Fruit fly (Drosophila melanogaster) whole organism, embryonic: ENCODE results near the gene BomBc3.
A peak's percentile ranks its signal among the peaks of the same experiment; 100 is the strongest.

ENCODE experiments used
- CG10209 ChIP-seq: fragments of 200-800 bp; sonication (Bioruptor generic); optimal IDR thresholded peaks from 3 replicates; lab custom pipeline; 2017; ENCODE audit warnings: missing biosample characterization, mild to moderate bottlenecking, missing genetic modification characterization, missing genetic modification reagents
- CG10321 ChIP-seq: fragments of 200-800 bp; sonication (Bioruptor generic); IDR thresholded peaks from 2 replicates; pipeline ENCODE4 v1.3.6; 2022; ENCODE audit warnings: missing biosample characterization, missing genetic modification characterization
- CG11085 ChIP-seq: fragments of 200-800 bp; sonication (Bioruptor generic); IDR thresholded peaks from 2 replicates; pipeline ENCODE4 v1.3.6; 2022; ENCODE audit warnings: missing biosample characterization, missing genetic modification characterization
- CG11398 ChIP-seq: fragments of 200-800 bp; sonication (Bioruptor generic); optimal IDR thresholded peaks from 2 replicates; lab custom pipeline; 2016; ENCODE audit warnings: missing biosample characterization, missing genetic modification characterization
- CG15011 ChIP-seq: fragments of 200-800 bp; sonication (Bioruptor generic); optimal IDR thresholded peaks from 3 replicates; lab custom pipeline; 2018; ENCODE audit warnings: missing biosample characterization, mild to moderate bottlenecking, missing genetic modification characterization
- CG16815 ChIP-seq: fragments of 200-800 bp; sonication (Bioruptor generic); optimal IDR thresholded peaks from 3 replicates; lab custom pipeline; 2017; ENCODE audit warnings: missing biosample characterization, mild to moderate bottlenecking, missing genetic modification characterization
- CG17568 ChIP-seq: fragments of 200-800 bp; sonication (Bioruptor generic); optimal IDR thresholded peaks from 2 replicates; lab custom pipeline; 2018; ENCODE audit warnings: missing biosample characterization, mild to moderate bottlenecking, missing genetic modification characterization, moderate library complexity
- CG17612 ChIP-seq: fragments of 200-800 bp; sonication (Bioruptor generic); IDR thresholded peaks from 2 replicates; pipeline ENCODE4 v1.3.6; 2022; ENCODE audit warnings: missing biosample characterization, missing genetic modification characterization
- CG18476 ChIP-seq: fragments of 200-800 bp; sonication (Bioruptor generic); optimal IDR thresholded peaks from 2 replicates; lab custom pipeline; 2016; ENCODE audit warnings: missing biosample characterization, mild to moderate bottlenecking, missing genetic modification characterization
- CG31365 ChIP-seq: fragments of 200-800 bp; sonication (Bioruptor generic); optimal IDR thresholded peaks from 2 replicates; lab custom pipeline; 2018; ENCODE audit warnings: missing biosample characterization, mild to moderate bottlenecking, missing genetic modification characterization
- CG4282 ChIP-seq: fragments of 200-800 bp; sonication (Bioruptor generic); optimal IDR thresholded peaks from 2 replicates; lab custom pipeline; 2016; ENCODE audit warnings: missing biosample characterization, missing genetic modification characterization
- CG4360 ChIP-seq: fragments of 200-800 bp; sonication (Bioruptor generic); IDR thresholded peaks from 2 replicates; pipeline ENCODE4 v1.3.6; 2022; ENCODE audit warnings: missing biosample characterization, missing genetic modification characterization
- CG6791 ChIP-seq: fragments of 200-800 bp; sonication (Bioruptor generic); IDR thresholded peaks from 3 replicates; pipeline ENCODE4 v1.3.6; 2022; ENCODE audit warnings: missing biosample characterization, missing genetic modification characterization; ENCODE audit not compliant: partially characterized antibody
- CoRest ChIP-seq: fragments of 200-800 bp; sonication (Bioruptor generic); optimal IDR thresholded peaks from 3 replicates; lab custom pipeline; 2018; ENCODE audit warnings: missing biosample characterization, mild to moderate bottlenecking, missing genetic modification characterization, moderate library complexity
- D19B ChIP-seq: fragments of 200-800 bp; sonication (Bioruptor generic); optimal IDR thresholded peaks from 2 replicates; lab custom pipeline; 2017; ENCODE audit warnings: missing biosample characterization, mild to moderate bottlenecking, missing genetic modification characterization
- Dbx ChIP-seq: fragments of 200-800 bp; sonication (Bioruptor generic); IDR thresholded peaks from 3 replicates; pipeline ENCODE4 v1.3.6; 2022; ENCODE audit warnings: missing biosample characterization, missing genetic modification characterization
- Doc2 ChIP-seq: fragments of 200-800 bp; sonication (Bioruptor generic); IDR thresholded peaks from 2 replicates; pipeline ENCODE4 v1.3.6; 2022; ENCODE audit warnings: missing biosample characterization, missing genetic modification characterization
- Dp ChIP-seq: fragments of 200-800 bp; sonication (Bioruptor generic); optimal IDR thresholded peaks from 2 replicates; lab custom pipeline; 2018; ENCODE audit warnings: missing biosample characterization, mild to moderate bottlenecking, missing genetic modification characterization, moderate library complexity
- Dref ChIP-seq: fragments of 200-800 bp; sonication (Bioruptor generic); IDR thresholded peaks from 2 replicates; pipeline ENCODE4 v1.3.6; 2022; ENCODE audit warnings: missing biosample characterization, missing genetic modification characterization
- HHEX ChIP-seq: fragments of 200-800 bp; sonication (Bioruptor generic); optimal IDR thresholded peaks from 3 replicates; lab custom pipeline; 2017; ENCODE audit warnings: missing biosample characterization, mild to moderate bottlenecking, missing genetic modification characterization, missing genetic modification reagents
- Hr3 ChIP-seq: fragments of 200-800 bp; sonication (Bioruptor generic); optimal IDR thresholded peaks from 3 replicates; lab custom pipeline; 2016; ENCODE audit warnings: missing biosample characterization, missing genetic modification characterization
- Hsf ChIP-seq: fragments of 200-800 bp; sonication (Bioruptor generic); optimal IDR thresholded peaks from 3 replicates; lab custom pipeline; 2016; ENCODE audit warnings: missing biosample characterization, missing genetic modification characterization
- NFAT ChIP-seq: fragments of 200-800 bp; sonication (Bioruptor generic); IDR thresholded peaks from 2 replicates; pipeline ENCODE4 v1.3.6; 2022; ENCODE audit warnings: missing biosample characterization, missing genetic modification characterization
- Optix ChIP-seq: fragments of 200-800 bp; sonication (Bioruptor generic); IDR thresholded peaks from 3 replicates; pipeline ENCODE4 v1.3.6; 2022; ENCODE audit warnings: missing biosample characterization, missing genetic modification characterization
- aop ChIP-seq: fragments of 200-800 bp; sonication (Bioruptor generic); IDR thresholded peaks from 2 replicates; pipeline ENCODE4 v1.3.6; 2022; ENCODE audit warnings: missing biosample characterization, missing genetic modification characterization
- bbx ChIP-seq: fragments of 200-800 bp; sonication (Bioruptor generic); IDR thresholded peaks from 2 replicates; pipeline ENCODE4 v1.3.6; 2022; ENCODE audit warnings: missing biosample characterization, missing genetic modification characterization; ENCODE audit not compliant: partially characterized antibody
- dpn ChIP-seq, 2 experiments: fragments of 200-800 bp; sonication (Bioruptor generic); optimal IDR thresholded peaks; 3 replicates each; lab custom pipeline; 2016; ENCODE audit warnings: missing biosample characterization in 2 of 2, missing genetic modification characterization in 2 of 2
- eyg ChIP-seq: fragments of 200-800 bp; sonication (Bioruptor generic); optimal IDR thresholded peaks from 3 replicates; lab custom pipeline; 2016; ENCODE audit warnings: missing biosample characterization, missing genetic modification characterization
- fd3F ChIP-seq: fragments of 200-800 bp; sonication (Bioruptor generic); optimal IDR thresholded peaks from 2 replicates; lab custom pipeline; 2018; ENCODE audit warnings: missing biosample characterization, mild to moderate bottlenecking, missing genetic modification characterization, moderate library complexity
- fd96Cb ChIP-seq: fragments of 200-800 bp; sonication (Bioruptor generic); optimal IDR thresholded peaks from 2 replicates; lab custom pipeline; 2018; ENCODE audit warnings: missing biosample characterization, mild to moderate bottlenecking, missing genetic modification characterization, moderate library complexity
- fu2 ChIP-seq: fragments of 200-800 bp; sonication (Bioruptor generic); optimal IDR thresholded peaks from 2 replicates; lab custom pipeline; 2016; ENCODE audit warnings: missing biosample characterization, missing genetic modification characterization
- gcm2 ChIP-seq: fragments of 200-800 bp; sonication (Bioruptor generic); optimal IDR thresholded peaks from 2 replicates; lab custom pipeline; 2016; ENCODE audit warnings: missing biosample characterization, missing genetic modification characterization
- gfzf ChIP-seq: fragments of 200-800 bp; sonication (Bioruptor generic); optimal IDR thresholded peaks from 2 replicates; lab custom pipeline; 2016; ENCODE audit warnings: missing biosample characterization, mild to moderate bottlenecking, missing genetic modification characterization, moderate library complexity
- hb ChIP-seq: fragments of 200-800 bp; sonication (Bioruptor generic); IDR thresholded peaks from 3 replicates; pipeline ENCODE4 v1.3.6; 2022; ENCODE audit warnings: missing biosample characterization, missing genetic modification characterization; ENCODE audit not compliant: partially characterized antibody
- insv ChIP-seq, 2 experiments: fragments of 200-800 bp; sonication (Bioruptor generic); optimal IDR thresholded peaks; 3 replicates each; lab custom pipeline; 2016 to 2018; ENCODE audit warnings: missing biosample characterization in 2 of 2, missing genetic modification characterization in 2 of 2
- jigr1 ChIP-seq: fragments of 200-800 bp; sonication (Bioruptor generic); IDR thresholded peaks from 3 replicates; pipeline ENCODE4 v1.3.6; 2022; ENCODE audit warnings: missing biosample characterization, missing genetic modification characterization
- knrl ChIP-seq: fragments of 200-800 bp; sonication (Bioruptor generic); IDR thresholded peaks from 3 replicates; pipeline ENCODE4 v1.3.6; 2022; ENCODE audit warnings: missing biosample characterization, missing genetic modification characterization; ENCODE audit not compliant: partially characterized antibody
- maf-S ChIP-seq: fragments of 200-800 bp; sonication (Bioruptor generic); optimal IDR thresholded peaks from 2 replicates; lab custom pipeline; 2016; ENCODE audit warnings: missing biosample characterization, missing genetic modification characterization
- mirr ChIP-seq: fragments of 200-800 bp; sonication (Bioruptor generic); optimal IDR thresholded peaks from 3 replicates; lab custom pipeline; 2018; ENCODE audit warnings: missing biosample characterization, mild to moderate bottlenecking, missing genetic modification characterization
- nerfin-1 ChIP-seq: fragments of 200-800 bp; sonication (Bioruptor generic); optimal IDR thresholded peaks from 3 replicates; lab custom pipeline; 2019; ENCODE audit warnings: missing biosample characterization, mild to moderate bottlenecking, missing genetic modification characterization, moderate library complexity
- nmo ChIP-seq: fragments of 200-800 bp; sonication (Bioruptor generic); optimal IDR thresholded peaks from 2 replicates; lab custom pipeline; 2018; ENCODE audit warnings: missing biosample characterization, mild to moderate bottlenecking, missing genetic modification characterization, moderate library complexity
- nom ChIP-seq: fragments of 200-800 bp; sonication (Bioruptor generic); optimal IDR thresholded peaks from 2 replicates; lab custom pipeline; 2017; ENCODE audit warnings: missing biosample characterization, missing genetic modification characterization, mild to moderate bottlenecking, moderate library complexity, missing genetic modification reagents
- pan ChIP-seq, 4 experiments: fragments of >200 bp in 3 of 4; fragments of 200-800 bp in 1 of 4; sonication (Bioruptor generic) in 1 of 4; optimal IDR thresholded peaks in 3 of 4; IDR thresholded peaks in 1 of 4; 2 replicates each; pipeline versions ENCODE4 v1.3.6 to Lab custom; 2017 to 2022; ENCODE audit warnings: missing biosample characterization in 2 of 4, missing genetic modification characterization in 2 of 4, mixed read lengths in 1 of 4
- peb ChIP-seq: fragments of 200-800 bp; sonication (Bioruptor generic); IDR thresholded peaks from 2 replicates; pipeline ENCODE4 v1.3.6; 2022; ENCODE audit warnings: missing biosample characterization, missing genetic modification characterization
- pros ChIP-seq: fragments of 200-800 bp; sonication (Bioruptor generic); optimal IDR thresholded peaks from 3 replicates; lab custom pipeline; 2019; ENCODE audit warnings: missing biosample characterization, mild to moderate bottlenecking, missing genetic modification characterization, moderate library complexity
- ssp ChIP-seq: fragments of 200-800 bp; sonication (Bioruptor generic); IDR thresholded peaks from 2 replicates; pipeline ENCODE4 v1.3.6; 2022; ENCODE audit warnings: missing biosample characterization, missing genetic modification characterization
- tap ChIP-seq: fragments of 200-800 bp; optimal IDR thresholded peaks from 3 replicates; lab custom pipeline; 2019; ENCODE audit warnings: missing biosample characterization, mild to moderate bottlenecking, missing genetic modification characterization, moderate library complexity
- tgo ChIP-seq: fragments of 200-800 bp; sonication (Bioruptor generic); IDR thresholded peaks from 3 replicates; pipeline ENCODE4 v1.3.6; 2022; ENCODE audit warnings: missing biosample characterization, missing genetic modification characterization
- trem ChIP-seq: fragments of 200-800 bp; optimal IDR thresholded peaks from 3 replicates; lab custom pipeline; 2019; ENCODE audit warnings: missing biosample characterization, mild to moderate bottlenecking, missing genetic modification characterization, moderate library complexity
- zf30C ChIP-seq: fragments of 200-800 bp; sonication (Bioruptor generic); optimal IDR thresholded peaks from 3 replicates; lab custom pipeline; 2018; ENCODE audit warnings: missing biosample characterization, mild to moderate bottlenecking, missing genetic modification characterization

BomBc3 gene

DNA sequence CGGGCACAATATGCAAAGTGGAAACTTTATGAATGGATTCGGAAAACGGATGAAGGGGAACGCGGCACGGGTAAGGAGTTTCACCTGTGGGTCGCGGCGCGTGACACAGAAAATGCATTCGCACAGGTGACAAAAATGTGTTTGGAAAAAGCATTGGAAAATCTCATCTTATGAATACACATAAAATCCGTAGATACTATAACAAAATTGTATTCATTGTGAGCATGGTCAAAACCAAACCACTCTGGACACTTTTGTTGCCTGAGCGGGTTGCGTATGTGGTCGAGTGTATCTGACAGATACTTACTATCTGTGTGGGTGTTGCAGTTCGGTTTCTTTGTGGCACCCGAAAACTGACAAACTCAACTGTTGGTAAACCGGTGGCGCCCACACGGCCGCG, 47.4 kb upstream of the BomBc3 start (continued):
- TF ChIP-seq fd96Cb (tag; lab: Kevin White, UChicago) = peak; percentile 35
- TF ChIP-seq nmo = peak; percentile 24
- no peak for TF ChIP-seq maf-S (GFP tag; lab: Kevin White, UChicago)
- no peak for TF ChIP-seq fu2 (GFP tag; lab: Kevin White, UChicago)
- TF ChIP-seq CG18476 (GFP tag; lab: Kevin White, UChicago) = peak; percentile 18
- TF ChIP-seq CG16815 (GFP tag; lab: Kevin White, UChicago) = no peak
- no peak for TF ChIP-seq Dbx
- no peak for TF ChIP-seq fd3F (GFP tag; lab: Kevin White, UChicago)
- TF ChIP-seq mirr (GFP tag; lab: Kevin White, UChicago) = no peak
- peak; percentile 54 for TF ChIP-seq CG4360 (GFP tag; lab: Robert Waterston, UW)
- peak; percentile 45 for TF ChIP-seq Hsf (GFP tag; lab: Kevin White, UChicago)
- no peak for TF ChIP-seq insv (GFP tag; optimal IDR thresholded peaks at IDR 0.05; lab: Kevin White, UChicago)
- TF ChIP-seq pros (GFP tag; lab: Kevin White, UChicago) = peak; percentile 4
- TF ChIP-seq CG11085 (GFP tag; lab: Robert Waterston, UW) = 0 out of 2 replicates have a peak, but pooled peaks have one; percentile 10
- TF ChIP-seq CG31365 (tag; lab: Kevin White, UChicago) = no peak
- TF ChIP-seq tgo (GFP tag; lab: Robert Waterston, UW) = peak; percentile 70
- TF ChIP-seq peb (GFP tag; lab: Robert Waterston, UW) = 0 out of 2 replicates have a peak, but pooled peaks have one; percentile 27
- no peak for TF ChIP-seq CG6791 (GFP tag; lab: Robert Waterston, UW)
- TF ChIP-seq CG15011 (GFP tag; lab: Kevin White, UChicago) = no peak
- no peak for TF ChIP-seq pan (optimal IDR thresholded peaks at IDR 0.05; lab: Kevin White, UChicago)
- TF ChIP-seq pan (GFP tag; optimal IDR thresholded peaks at IDR 0.05 in 1 of 2, IDR thresholded peaks at IDR 0.05 in 1 of 2) = peak in 1 of 2 experiments; percentile 79
- no peak for TF ChIP-seq Doc2 (GFP tag; lab: Robert Waterston, UW)
- peak; percentile 25 for TF ChIP-seq Hr3 (GFP tag; lab: Kevin White, UChicago)
- no peak for TF ChIP-seq CG11398 (GFP tag; lab: Kevin White, UChicago)
- TF ChIP-seq CG17612 (GFP tag; lab: Robert Waterston, UW) = no peak
- no peak for TF ChIP-seq Dref (GFP tag; lab: Robert Waterston, UW)
- no peak for TF ChIP-seq Dp (GFP tag; lab: Kevin White, UChicago)
- no peak for TF ChIP-seq aop (GFP tag; lab: Robert Waterston, UW)
- 0 out of 2 replicates have a peak, but pooled peaks have one; percentile 17 for TF ChIP-seq CG10321 (GFP tag; lab: Robert Waterston, UW)
- TF ChIP-seq CoRest (tag; lab: Kevin White, UChicago) = peak; percentile 27
- no peak; the same call in 1 of the 2 replicates for TF ChIP-seq ssp (GFP tag; lab: Robert Waterston, UW)
- TF ChIP-seq gfzf (GFP tag; lab: Kevin White, UChicago) = no peak
- no peak for TF ChIP-seq eyg (GFP tag; lab: Kevin White, UChicago)
- TF ChIP-seq dpn (GFP tag; optimal IDR thresholded peaks at IDR 0.05; lab: Kevin White, UChicago) = peak in 1 of 2 experiments; percentile 54
- TF ChIP-seq D19B (GFP tag; lab: Kevin White, UChicago) = no peak
- no peak for TF ChIP-seq knrl (GFP tag; lab: Robert Waterston, UW)
- TF ChIP-seq zf30C = no peak
- no peak for TF ChIP-seq CG4282 (GFP tag; lab: Kevin White, UChicago)
- TF ChIP-seq jigr1 (GFP tag; lab: Robert Waterston, UW) = no peak
- TF ChIP-seq HHEX (GFP tag; lab: Kevin White, UChicago) = no peak
- TF ChIP-seq nom (GFP tag; lab: Kevin White, UChicago) = no peak
- TF ChIP-seq nerfin-1 (tag; lab: Kevin White, UChicago) = no peak
- TF ChIP-seq CG17568 (GFP tag; lab: Kevin White, UChicago) = no peak
- 0 out of 2 replicates have a peak, but pooled peaks have one; percentile 5 for TF ChIP-seq NFAT (GFP tag; lab: Robert Waterston, UW)
- peak; percentile 4 for TF ChIP-seq CG10209 (GFP tag; lab: Kevin White, UChicago)
- no peak for TF ChIP-seq gcm2 (GFP tag; lab: Kevin White, UChicago)
- TF ChIP-seq bbx (GFP tag; lab: Robert Waterston, UW) = no peak
- TF ChIP-seq Optix (GFP tag; lab: Robert Waterston, UW) = peak; percentile 69; the same call in 2 of the 3 replicates
- TF ChIP-seq trem (tag; lab: Kevin White, UChicago) = no peak
- no peak for TF ChIP-seq hb (GFP tag; lab: Robert Waterston, UW)
- no peak for TF ChIP-seq tap (tag; lab: Kevin White, UChicago)
